Worm (Caenorhabditis elegans) whole organism, L4/young adult: ENCODE data around the gene enu-3.5.

Experiments
- W03F9.2 ChIP-seq: fragments of 150-350 bp; optimal IDR thresholded peaks from 2 replicates; lab custom pipeline; 2014; ENCODE audit warnings: missing biosample characterization, missing genetic modification characterization
- dao-5 ChIP-seq: sonication (generic microtip); optimal IDR thresholded peaks from 2 replicates; lab custom pipeline; 2016; ENCODE audit warnings: missing genotype, missing genetic modification characterization, moderate library complexity, missing compliant biosample characterization
- him-1 ChIP-seq: sonication (generic microtip); optimal IDR thresholded peaks from 2 replicates; lab custom pipeline; 2016; ENCODE audit warnings: missing genotype, missing genetic modification reagents, missing genetic modification characterization, missing compliant biosample characterization

The enu-3.5 gene

DNA sequence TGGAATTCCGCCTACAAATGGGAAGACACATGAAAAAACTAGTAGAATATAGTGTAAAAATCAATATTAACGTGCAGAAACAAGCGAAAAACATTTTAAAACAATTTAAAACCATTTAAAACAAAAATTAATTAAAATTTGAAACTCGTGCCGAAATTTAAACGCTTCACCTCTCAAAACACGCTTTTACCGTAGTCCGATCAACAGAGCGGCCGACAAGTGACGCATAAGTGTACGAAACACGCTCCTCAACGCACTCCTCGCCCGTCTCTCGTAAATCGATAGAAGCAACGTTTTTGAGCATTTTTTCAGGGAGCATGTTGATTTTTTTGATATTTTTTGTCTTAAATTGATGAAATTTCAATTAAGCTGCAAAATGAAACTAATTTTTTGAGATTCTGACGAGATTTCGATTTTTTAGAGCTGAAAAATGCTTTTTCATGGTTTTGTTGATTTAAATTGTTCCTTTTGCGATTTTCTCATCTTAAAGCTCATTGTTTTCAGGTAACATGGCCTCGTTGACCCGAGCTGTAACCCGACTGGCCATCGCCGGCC is 27.1 kb downstream of the enu-3.5 start, which contains the start of gene cox-5A:
Gene cox-5A (plus strand): TSS at position 505 of the 555 bp plus-strand sequence.
- peak; percentile 98 for TF ChIP-seq him-1 (tag; lab: Kevin White, UChicago)
- peak; percentile 99 for TF ChIP-seq W03F9.2 (tag; lab: Kevin White, UChicago)
- no peak for TF ChIP-seq dao-5

DNA sequence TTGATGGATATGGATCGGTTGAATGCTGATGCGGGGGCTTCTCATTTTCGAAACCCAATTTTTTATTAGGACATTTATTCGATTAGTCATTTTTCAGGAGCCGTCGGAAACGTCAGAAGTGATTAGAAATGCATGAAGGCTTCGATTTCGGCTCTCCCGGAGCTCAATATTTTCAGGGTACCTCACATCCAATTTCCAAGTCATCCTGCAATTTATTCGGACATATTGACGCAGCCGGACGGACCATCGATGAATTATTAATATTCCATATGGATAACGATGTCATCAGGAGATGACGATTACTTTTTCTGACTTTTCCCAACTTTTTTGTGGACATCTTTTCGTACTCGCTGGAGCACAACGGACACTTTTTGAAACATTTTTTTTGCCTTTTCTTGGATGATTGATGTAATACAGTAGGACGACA is 28.6 kb downstream of the enu-3.5 start:
- no peak for TF ChIP-seq him-1 (tag; lab: Kevin White, UChicago)
- no peak for TF ChIP-seq W03F9.2 (tag; lab: Kevin White, UChicago)
- TF ChIP-seq dao-5 = no peak

DNA sequence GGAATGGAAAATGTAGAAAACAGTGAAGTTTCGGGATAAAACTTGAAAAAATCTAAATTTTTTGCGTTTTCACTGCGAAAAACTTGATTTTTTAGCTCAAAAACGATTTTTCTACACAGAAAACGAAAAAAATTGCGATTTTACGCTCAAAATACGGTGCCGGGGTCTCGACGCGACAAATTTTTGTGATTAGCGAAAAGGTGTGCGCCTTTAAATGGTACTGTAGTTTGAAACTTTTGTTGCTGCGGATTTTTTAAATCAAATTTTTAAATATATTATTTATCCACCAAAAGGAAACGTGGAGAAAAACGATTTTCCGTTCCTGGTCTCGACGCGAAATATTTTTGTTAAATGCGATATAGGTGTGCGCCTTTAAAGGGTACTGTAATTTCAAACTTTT is 29.2 kb downstream of the enu-3.5 start:
- no peak for TF ChIP-seq dao-5
- TF ChIP-seq W03F9.2 (tag; lab: Kevin White, UChicago) = no peak
- TF ChIP-seq him-1 (tag; lab: Kevin White, UChicago) = no peak

DNA sequence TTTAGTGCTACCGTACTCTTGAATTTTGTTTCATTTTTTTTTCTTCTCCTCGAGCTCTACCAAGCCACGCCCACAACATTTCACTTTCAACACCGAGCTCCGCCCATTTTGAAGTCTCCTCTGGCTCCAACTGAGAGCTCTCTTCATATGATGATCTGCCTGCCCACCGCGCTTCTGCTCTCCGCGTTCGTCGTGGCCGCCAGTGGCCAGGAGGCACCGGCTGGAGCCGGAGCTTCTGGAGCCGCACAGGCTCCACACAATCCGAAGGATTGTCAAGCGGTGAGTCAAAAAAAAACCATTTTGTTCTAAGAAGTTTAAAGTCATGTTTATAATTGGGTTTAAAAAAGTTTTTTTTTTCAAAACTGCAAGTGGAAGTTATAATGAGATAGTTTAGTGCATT is 32.4 kb downstream of the enu-3.5 start, which contains the start of gene flp-14:
Gene flp-14 (plus strand): TSS at position 146 of the 400 bp plus-strand sequence.
- no peak for TF ChIP-seq W03F9.2 (tag; lab: Kevin White, UChicago)
- no peak for TF ChIP-seq him-1 (tag; lab: Kevin White, UChicago)
- TF ChIP-seq dao-5 = no peak

DNA sequence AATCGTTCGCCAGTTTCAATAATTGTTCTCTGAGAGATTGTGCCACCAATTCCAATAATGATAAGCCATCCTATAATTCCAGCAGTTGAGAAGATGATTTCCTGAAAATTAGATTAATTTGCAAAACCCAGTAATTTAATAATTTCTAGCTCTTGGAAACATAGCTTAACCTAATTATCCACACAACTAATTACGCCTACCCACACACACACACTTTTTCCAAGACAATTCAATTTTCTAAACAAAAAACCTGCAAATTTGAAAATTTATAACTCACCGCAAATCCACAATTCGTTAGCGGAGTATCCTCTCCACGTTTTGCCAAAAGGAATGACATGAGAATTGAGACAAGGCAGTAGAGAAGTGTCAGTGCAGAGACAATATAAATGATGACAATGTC is 38.5 kb downstream of the enu-3.5 start:
- TF ChIP-seq W03F9.2 (tag; lab: Kevin White, UChicago) (no peak), dao-5 (no peak), him-1 (tag; lab: Kevin White, UChicago) (no peak)

DNA sequence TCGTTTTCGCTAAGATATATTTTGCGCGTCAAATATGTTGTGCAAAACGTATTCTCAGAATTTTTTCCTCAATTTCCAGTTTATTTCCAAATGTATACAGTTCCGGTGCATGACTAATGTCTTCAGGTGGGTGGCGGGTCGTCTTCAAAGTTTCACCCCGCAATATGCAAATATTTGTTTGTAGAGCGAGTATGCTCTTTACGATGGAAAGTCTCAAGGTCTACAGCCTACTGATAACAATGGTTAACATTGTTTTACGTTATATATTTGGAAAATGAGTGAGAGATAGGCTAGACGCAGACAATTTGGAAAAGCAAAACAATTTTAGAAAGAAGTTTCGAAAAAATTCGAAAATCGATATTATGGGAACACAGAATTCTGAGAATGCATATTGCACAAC is 39.9 kb downstream of the enu-3.5 start:
- no peak for TF ChIP-seq him-1 (tag; lab: Kevin White, UChicago)
- no peak for TF ChIP-seq dao-5
- no peak for TF ChIP-seq W03F9.2 (tag; lab: Kevin White, UChicago)

DNA sequence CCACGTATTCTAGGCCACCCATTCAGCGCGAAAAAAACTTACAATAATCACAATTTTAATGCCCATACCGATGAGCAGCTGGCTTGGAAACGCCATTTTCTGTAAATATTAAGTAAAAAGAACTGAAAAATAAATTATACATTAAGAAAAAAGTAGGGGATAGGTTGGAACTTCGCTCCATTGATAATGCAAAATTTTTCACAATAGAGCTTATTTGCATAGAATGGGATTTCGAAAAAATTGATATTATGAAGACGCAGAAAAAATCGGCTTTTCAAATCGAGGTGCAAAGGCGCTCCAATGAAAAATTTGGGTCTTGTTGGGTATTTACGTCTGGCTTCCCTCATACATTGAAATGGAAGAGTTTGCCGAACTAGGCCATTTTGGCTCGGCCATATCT is 40.6 kb downstream of the enu-3.5 start, which contains the start of gene Y37D8A.16:
Gene Y37D8A.16 (minus strand): TSS at position 101 of the 400 bp plus-strand sequence.
- no peak for TF ChIP-seq dao-5
- no peak for TF ChIP-seq him-1 (tag; lab: Kevin White, UChicago)
- no peak for TF ChIP-seq W03F9.2 (tag; lab: Kevin White, UChicago)

DNA sequence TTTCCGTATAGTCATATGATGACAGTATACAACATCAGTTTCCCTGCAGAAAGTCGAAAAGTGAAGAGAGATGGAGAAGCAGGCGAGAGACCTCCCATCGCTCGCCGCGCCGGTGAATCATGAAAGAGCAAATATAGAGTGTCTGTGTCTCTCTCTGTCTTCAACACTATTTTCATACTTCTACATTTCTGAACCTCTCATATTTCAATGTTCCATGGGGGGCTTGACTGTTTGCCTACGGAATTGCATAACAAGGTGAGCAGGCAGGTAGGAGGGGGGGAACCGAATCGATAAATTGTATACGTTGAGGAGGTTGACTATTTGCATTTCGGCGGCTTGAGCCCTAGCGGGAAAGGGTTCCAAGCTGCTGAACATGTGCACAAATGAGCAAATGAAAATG is 41.9 kb downstream of the enu-3.5 start:
- no peak for TF ChIP-seq W03F9.2 (tag; lab: Kevin White, UChicago)
- no peak for TF ChIP-seq him-1 (tag; lab: Kevin White, UChicago)
- no peak for TF ChIP-seq dao-5

DNA sequence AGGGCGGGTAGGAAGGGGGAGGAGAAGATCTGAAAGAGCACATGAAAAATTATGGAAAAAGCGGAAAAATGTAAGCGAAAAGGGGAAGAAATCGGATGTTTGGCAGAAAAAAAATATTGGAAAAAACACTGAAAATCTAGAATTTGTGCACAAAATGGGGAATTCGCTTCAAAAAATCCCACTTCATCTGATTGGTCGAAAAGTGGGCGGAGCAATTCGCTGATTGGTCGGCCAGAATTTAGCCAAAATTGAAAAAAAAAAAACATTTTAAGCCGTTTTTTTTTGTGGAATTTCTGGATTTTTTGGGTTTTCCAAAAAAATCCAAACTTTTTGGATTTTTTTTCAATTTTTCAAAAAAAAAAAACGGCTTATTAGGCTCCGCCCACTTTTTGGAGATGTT is 42.8 kb downstream of the enu-3.5 start:
- TF ChIP-seq him-1 (tag; lab: Kevin White, UChicago) = no peak
- TF ChIP-seq dao-5 = no peak

DNA sequence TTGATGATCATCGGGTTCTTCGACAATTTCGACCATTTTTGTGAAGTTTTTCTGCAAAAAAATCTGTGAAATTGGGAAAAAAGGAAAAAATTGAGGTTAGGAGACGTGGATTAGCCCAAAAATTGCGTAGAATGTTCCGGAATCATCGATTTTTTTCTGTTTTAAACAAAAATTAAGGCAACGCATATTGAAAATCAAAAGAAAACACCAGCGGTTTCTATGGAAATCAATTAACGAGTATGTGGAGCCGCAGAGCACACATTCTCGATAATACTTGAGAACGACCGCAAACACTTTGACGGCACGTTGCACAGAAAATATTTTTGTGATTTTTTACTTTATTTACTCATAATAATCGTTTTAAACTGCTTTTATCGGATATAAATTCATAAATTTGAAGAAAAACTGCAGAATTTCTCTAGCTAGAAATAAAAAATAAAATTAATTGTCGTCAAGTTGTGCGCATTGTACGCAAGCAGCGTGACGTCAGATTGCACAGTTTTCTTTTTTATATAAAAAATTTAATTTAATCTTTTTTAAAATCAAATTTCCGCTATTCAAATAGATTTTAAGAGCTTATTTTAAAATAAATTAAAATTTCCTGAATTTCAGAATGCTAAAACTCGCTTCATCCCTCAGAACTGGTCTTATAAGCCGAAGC is 48.1 kb downstream of the enu-3.5 start, which contains the start of the genes npp-25 and mrps-10:
Gene npp-25 (minus strand): TSS at position 51 of the 661 bp plus-strand sequence.
Gene mrps-10 (plus strand): TSS at position 611 of the 661 bp plus-strand sequence.
- TF ChIP-seq him-1 (tag; lab: Kevin White, UChicago) (no peak), W03F9.2 (tag; lab: Kevin White, UChicago) (no peak), dao-5 (no peak)

DNA sequence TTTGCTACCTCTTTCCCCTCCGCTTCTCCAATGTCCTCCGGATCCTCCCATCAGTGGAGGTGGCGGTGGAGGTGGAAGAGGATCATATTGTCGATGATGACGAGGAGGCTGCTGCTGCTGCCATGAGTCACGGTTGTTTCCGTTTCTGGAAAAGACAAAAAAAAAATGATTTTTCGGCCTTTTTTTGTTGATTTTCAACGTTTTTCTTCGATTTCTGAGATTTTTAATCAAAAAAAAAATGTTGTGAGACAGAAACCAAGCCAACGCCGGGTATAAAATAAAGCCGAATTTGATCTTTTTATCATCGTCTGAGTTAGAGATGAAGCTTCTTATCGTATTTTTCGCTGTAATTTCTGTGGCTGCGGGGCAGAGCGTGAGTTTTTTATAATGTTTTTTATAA is 51.6 kb downstream of the enu-3.5 start, which contains the start of gene Y37D8A.19:
Gene Y37D8A.19 (plus strand): TSS at position 301 of the 400 bp plus-strand sequence.
- no peak for TF ChIP-seq dao-5
- TF ChIP-seq W03F9.2 (tag; lab: Kevin White, UChicago) = no peak
- no peak for TF ChIP-seq him-1 (tag; lab: Kevin White, UChicago)
